Worm (Caenorhabditis elegans): ENCODE results near the gene M01A8.1.

M01A8.1 gene

DNA sequence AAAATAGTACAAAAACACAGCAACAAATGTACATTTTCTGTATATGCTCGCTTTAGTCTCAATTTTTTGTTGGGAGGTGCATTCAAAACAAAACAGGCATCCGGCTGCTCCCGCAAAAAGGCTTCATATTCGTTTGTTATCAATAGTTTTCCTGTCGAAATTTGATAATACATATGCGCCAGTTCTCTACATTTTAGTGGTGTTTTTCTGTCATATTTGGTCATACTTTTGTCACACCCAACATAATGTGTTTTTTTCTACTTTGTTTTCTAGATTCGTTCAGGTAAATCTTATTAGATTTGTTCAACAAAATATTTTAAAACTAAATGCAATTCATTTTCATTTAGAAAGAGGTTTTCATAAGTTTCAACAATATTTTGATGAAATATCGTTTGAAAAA lies 1.4 kb downstream of the M01A8.1 start:
- TF ChIP-seq lim-6 (tag; optimal IDR thresholded peaks at IDR 0.05) (no peak), gmeb-2 (tag; optimal IDR thresholded peaks at IDR 0.05) (no peak), mec-3 (tag; optimal IDR thresholded peaks at IDR 0.05; ENCODE audit: borderline replicate concordance) (no peak), madf-2 (tag; optimal IDR thresholded peaks at IDR 0.05) (no peak), hlh-13 (GFP tag; optimal IDR thresholded peaks at IDR 0.05) (no peak), ceh-6 (GFP tag; optimal IDR thresholded peaks at IDR 0.05) (no peak), pha-2 (tag; optimal IDR thresholded peaks at IDR 0.05) (no peak), ahr-1 (tag; optimal IDR thresholded peaks at IDR 0.05) (no peak), fkh-6 (tag; optimal IDR thresholded peaks at IDR 0.05) (no peak), rnt-1 (tag; optimal IDR thresholded peaks at IDR 0.05) (no peak), ref-2 (tag; optimal IDR thresholded peaks at IDR 0.05) (no peak), dve-1 (tag; optimal IDR thresholded peaks at IDR 0.05) (no peak), nhr-232 (tag; optimal IDR thresholded peaks at IDR 0.05) (no peak), tbx-7 (tag; optimal IDR thresholded peaks at IDR 0.05) (no peak), pat-9 (tag; optimal IDR thresholded peaks at IDR 0.05) (no peak), ceh-19 (GFP tag; optimal IDR thresholded peaks at IDR 0.05) (no peak)

- TF ChIP-seq ceh-22 (tag; optimal IDR thresholded peaks at IDR 0.05) = no peak
- no peak for TF ChIP-seq ceh-34 (tag; optimal IDR thresholded peaks at IDR 0.05)
- TF ChIP-seq gmeb-2 (tag; optimal IDR thresholded peaks at IDR 0.05) = no peak
- no peak for TF ChIP-seq zip-5 (tag; optimal IDR thresholded peaks at IDR 0.05)
- no peak for TF ChIP-seq pqm-1 (tag; optimal IDR thresholded peaks at IDR 0.05)
Observed at ce11 chrIII:9269012-9269471, 12.0 kb downstream of the M01A8.1 start, which contains the start of gene clip-1. Gene clip-1 (minus strand): TSS chrIII:9269062.

DNA sequence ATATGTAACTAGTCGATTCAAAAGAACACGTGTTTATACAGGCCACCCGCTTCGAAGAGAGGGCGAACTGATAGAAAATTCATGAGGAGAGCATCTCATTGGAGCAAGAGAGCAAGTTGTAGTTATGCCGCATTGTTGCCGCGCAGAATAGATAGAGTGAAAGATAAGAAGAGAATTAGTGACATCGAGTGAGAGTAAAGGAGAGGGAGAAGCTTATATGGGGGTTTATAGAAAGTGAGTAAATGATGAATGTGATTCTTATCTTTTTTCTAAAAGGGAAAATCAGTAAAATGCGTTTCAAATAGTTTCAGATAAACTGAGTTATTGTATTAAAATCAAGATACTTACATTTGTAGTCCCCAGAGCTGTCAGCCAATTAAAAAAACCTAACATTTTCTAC lies 13.1 kb downstream of the M01A8.1 start:
- TF ChIP-seq ceh-14 (tag; optimal IDR thresholded peaks at IDR 0.05) (no peak), syd-9 (tag; optimal IDR thresholded peaks at IDR 0.05) (no peak), che-1 (tag; optimal IDR thresholded peaks at IDR 0.05) (no peak), fax-1 (tag; optimal IDR thresholded peaks at IDR 0.05) (no peak)

DNA sequence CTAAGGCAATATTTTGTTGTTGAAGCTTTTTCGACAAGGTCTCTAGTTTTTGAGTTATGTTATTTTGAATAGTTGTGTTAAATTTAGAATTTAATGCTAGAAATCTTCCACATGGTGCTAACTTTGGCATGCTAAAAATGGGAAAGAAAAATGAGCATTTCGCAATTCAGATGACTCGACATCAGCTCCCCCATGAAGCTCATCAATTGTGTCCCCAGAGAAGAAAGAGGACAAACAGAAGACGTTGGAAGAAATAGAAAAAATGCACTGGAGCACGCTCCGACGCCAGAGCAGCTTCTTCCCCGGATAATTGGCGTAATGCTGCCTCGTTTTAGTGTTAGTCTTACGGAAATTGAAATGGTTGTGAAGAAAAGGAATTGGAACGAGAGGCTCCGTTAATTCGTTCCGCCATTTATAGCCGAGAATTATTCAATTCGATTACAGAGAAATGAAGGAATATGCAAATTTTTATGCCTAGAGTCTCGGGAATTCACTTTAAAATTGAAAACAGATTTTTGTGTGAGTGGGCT lies 14.4 kb downstream of the M01A8.1 start:
- TF ChIP-seq dve-1 (tag; optimal IDR thresholded peaks at IDR 0.05) (no peak), lim-6 (tag; optimal IDR thresholded peaks at IDR 0.05) (no peak), unc-42 (tag; optimal IDR thresholded peaks at IDR 0.05) (peak; percentile 66), unc-3 (GFP tag; conservative IDR thresholded peaks at IDR 0.05) (no peak), unc-3 (tag; optimal IDR thresholded peaks at IDR 0.05) (no peak), ceh-14 (tag; optimal IDR thresholded peaks at IDR 0.05) (no peak), elt-2 (tag; optimal IDR thresholded peaks at IDR 0.05) (no peak), tbx-2 (tag; optimal IDR thresholded peaks at IDR 0.05) (no peak), hlh-13 (GFP tag; optimal IDR thresholded peaks at IDR 0.05) (no peak), nhr-232 (tag; optimal IDR thresholded peaks at IDR 0.05) (no peak)

DNA sequence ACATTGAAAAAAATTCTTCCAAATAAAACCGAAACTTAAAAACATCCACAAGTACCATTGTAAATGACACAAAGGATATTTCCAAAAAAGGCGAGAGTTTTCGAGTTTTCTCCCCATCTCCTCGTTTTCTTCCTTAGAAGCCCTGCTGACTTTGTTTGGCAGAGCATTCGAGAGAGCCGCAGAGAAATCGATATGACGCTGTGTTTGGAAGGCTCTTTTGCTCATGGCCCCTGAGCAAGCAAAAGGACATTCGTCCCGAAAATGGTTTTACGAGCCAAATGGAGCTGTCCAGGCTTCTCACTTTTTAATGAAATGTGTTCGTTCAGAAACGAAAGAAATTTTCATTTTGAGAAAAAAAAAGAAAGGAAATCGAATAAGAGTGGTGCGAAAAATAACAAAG lies 15.0 kb downstream of the M01A8.1 start:
- TF ChIP-seq lim-6 (tag; optimal IDR thresholded peaks at IDR 0.05) = no peak
- peak; percentile 87 for TF ChIP-seq ceh-48 (tag; optimal IDR thresholded peaks at IDR 0.05)

DNA sequence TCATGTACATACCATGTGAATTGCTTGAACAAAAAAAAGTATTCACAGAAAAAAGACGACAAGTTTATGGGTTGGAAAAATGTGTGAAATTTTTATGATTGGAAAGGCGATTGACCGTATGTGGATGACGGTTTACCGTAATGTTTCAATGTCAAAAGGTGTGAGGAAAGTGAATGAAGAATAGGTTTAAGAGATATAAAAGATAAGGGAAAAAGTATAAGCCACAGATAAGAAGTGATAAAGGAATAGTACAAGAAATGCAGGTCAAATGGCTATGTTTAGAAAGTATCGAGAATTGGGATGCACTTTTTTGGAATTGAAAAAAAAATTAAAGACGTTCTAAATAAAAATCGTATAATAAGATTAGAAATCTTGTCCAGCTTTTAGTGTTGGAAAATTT lies 20.7 kb downstream of the M01A8.1 start:
- no peak for TF ChIP-seq pqm-1 (tag; optimal IDR thresholded peaks at IDR 0.05)
- TF ChIP-seq sox-2 (GFP tag; IDR thresholded peaks at IDR 0.05) = no peak
- no peak for TF ChIP-seq hlh-6 (tag; optimal IDR thresholded peaks at IDR 0.05)

All from whole organism, late embryonic.